Fruit fly (Drosophila melanogaster) whole organism, wandering third instar larva: ENCODE results near the gene CG12320.
A peak's percentile ranks its signal among the peaks of the same experiment; 100 is the strongest.

Experiments
- Abd-B ChIP-seq: fragments of >200 bp; optimal IDR thresholded peaks from 2 replicates; lab custom pipeline; 2017; ENCODE audit warnings: missing biosample characterization, missing genetic modification characterization
- CG32264 ChIP-seq: fragments of 200-800 bp; sonication (Bioruptor generic); optimal IDR thresholded peaks from 2 replicates; lab custom pipeline; 2016; ENCODE audit warnings: missing biosample characterization, missing genetic modification characterization
- CG9705 ChIP-seq: fragments of 200-800 bp; sonication (Bioruptor generic); optimal IDR thresholded peaks from 2 replicates; lab custom pipeline; 2018; ENCODE audit warnings: missing biosample characterization, mild to moderate bottlenecking, missing genetic modification characterization
- CrebA ChIP-seq: fragments of 200-800 bp; sonication (Bioruptor generic); optimal IDR thresholded peaks from 2 replicates; lab custom pipeline; 2016; ENCODE audit warnings: missing biosample characterization, mild to moderate bottlenecking, missing genetic modification characterization, borderline replicate concordance
- Dif ChIP-seq: fragments of 200-275, 200-300 bp; sonication (Bioruptor generic); optimal IDR thresholded peaks from 2 replicates; lab custom pipeline; 2018; ENCODE audit warnings: missing biosample characterization, missing genetic modification characterization; ENCODE audit not compliant: partially characterized antibody
- GATAd ChIP-seq: sonication (Bioruptor generic); optimal IDR thresholded peaks from 2 replicates; lab custom pipeline; 2016; ENCODE audit warnings: missing biosample characterization, missing genetic modification characterization
- HLH106 ChIP-seq: fragments of 200-800 bp; optimal IDR thresholded peaks from 3 replicates; lab custom pipeline; 2019; ENCODE audit warnings: missing biosample characterization, mild to moderate bottlenecking, missing genetic modification characterization, moderate library complexity
- Hnf4 ChIP-seq: fragments of 200-800 bp; sonication (Bioruptor generic); optimal IDR thresholded peaks from 2 replicates; lab custom pipeline; 2016; ENCODE audit warnings: missing biosample characterization, mild to moderate bottlenecking, missing genetic modification characterization
- Hr78 ChIP-seq: fragments of >200 bp; optimal IDR thresholded peaks from 2 replicates; lab custom pipeline; 2017; ENCODE audit warnings: missing biosample characterization, missing genetic modification characterization
- Hr83 ChIP-seq: fragments of 200-300 bp; sonication (Bioruptor generic); optimal IDR thresholded peaks from 2 replicates; lab custom pipeline; 2016; ENCODE audit warnings: missing biosample characterization, mild to moderate bottlenecking, missing genetic modification characterization, moderate library complexity; ENCODE audit not compliant: poor library complexity, severe bottlenecking
- Mio ChIP-seq: sonication (Bioruptor generic); optimal IDR thresholded peaks from 2 replicates; lab custom pipeline; 2016; ENCODE audit warnings: missing biosample characterization, missing genetic modification characterization
- N ChIP-seq: fragments of >200 bp; optimal IDR thresholded peaks from 2 replicates; lab custom pipeline; 2018; ENCODE audit warnings: missing biosample characterization, missing external identifiers, missing genetic modification characterization
- Sp1 ChIP-seq: fragments of 200-800 bp; sonication (Bioruptor generic); optimal IDR thresholded peaks from 3 replicates; lab custom pipeline; 2019; ENCODE audit warnings: missing biosample characterization, mild to moderate bottlenecking, missing genetic modification characterization, moderate library complexity
- brk ChIP-seq: fragments of 200-800 bp; sonication (Bioruptor generic); optimal IDR thresholded peaks from 2 replicates; lab custom pipeline; 2016; ENCODE audit warnings: missing biosample characterization, mild to moderate bottlenecking, missing genetic modification characterization
- dl ChIP-seq, 2 experiments: fragments of 175-275, 200-275 bp in 1 of 2; fragments of 200-275 bp in 1 of 2; sonication (Bioruptor generic); optimal IDR thresholded peaks; lab custom pipeline; 2018; ENCODE audit warnings: mild to moderate bottlenecking in 2 of 2, missing biosample characterization in 2 of 2, missing genetic modification characterization in 2 of 2, moderate library complexity in 2 of 2; ENCODE audit not compliant: partially characterized antibody in 2 of 2, insufficient read depth in 1 of 2
- dmrt93B ChIP-seq: fragments of 200-800 bp; sonication (Bioruptor generic); optimal IDR thresholded peaks from 2 replicates; lab custom pipeline; 2018; ENCODE audit warnings: missing biosample characterization, mild to moderate bottlenecking, missing genetic modification characterization
- dsf ChIP-seq: sonication (Bioruptor generic); optimal IDR thresholded peaks from 2 replicates; lab custom pipeline; 2016; ENCODE audit warnings: missing biosample characterization, missing genetic modification characterization, borderline replicate concordance
- foxo ChIP-seq, 2 experiments: fragments of 200-800 bp; sonication (Bioruptor generic); optimal IDR thresholded peaks; 2 replicates in 1 of 2; 3 replicates in 1 of 2; lab custom pipeline; 2016 to 2017; ENCODE audit warnings: missing biosample characterization in 2 of 2, missing genetic modification characterization in 2 of 2
- fru ChIP-seq: fragments of 200-800 bp; sonication (Bioruptor generic); optimal IDR thresholded peaks from 3 replicates; lab custom pipeline; 2016; ENCODE audit warnings: missing biosample characterization, mild to moderate bottlenecking, missing genetic modification characterization
- h ChIP-seq: fragments of 200-800 bp; sonication (Bioruptor generic); optimal IDR thresholded peaks from 3 replicates; lab custom pipeline; 2016; ENCODE audit warnings: missing biosample characterization, mild to moderate bottlenecking, missing genetic modification characterization
- jim ChIP-seq: fragments of 175-275, 200-325 bp; sonication (Bioruptor generic); optimal IDR thresholded peaks from 2 replicates; lab custom pipeline; 2016; ENCODE audit warnings: missing biosample characterization, mild to moderate bottlenecking, missing genetic modification characterization
- lola ChIP-seq: fragments of >200 bp; optimal IDR thresholded peaks from 2 replicates; lab custom pipeline; 2017; ENCODE audit warnings: missing biosample characterization, missing genetic modification characterization
- pan ChIP-seq: fragments of >200 bp; optimal IDR thresholded peaks from 2 replicates; lab custom pipeline; 2017
- psq ChIP-seq: fragments of 200-800 bp; sonication (Bioruptor generic); optimal IDR thresholded peaks from 3 replicates; lab custom pipeline; 2017; ENCODE audit warnings: missing biosample characterization, mild to moderate bottlenecking, missing genetic modification characterization, moderate library complexity
- rgr ChIP-seq: fragments of 200-800 bp; sonication (Bioruptor generic); optimal IDR thresholded peaks from 3 replicates; lab custom pipeline; 2016; ENCODE audit warnings: missing biosample characterization, mild to moderate bottlenecking, missing genetic modification characterization
- sage ChIP-seq: fragments of 200-800 bp; sonication (Bioruptor generic); optimal IDR thresholded peaks from 2 replicates; lab custom pipeline; 2016; ENCODE audit warnings: missing biosample characterization, mild to moderate bottlenecking, missing genetic modification characterization
- sv ChIP-seq: fragments of 200-800 bp; sonication (Bioruptor generic); optimal IDR thresholded peaks from 3 replicates; lab custom pipeline; 2016; ENCODE audit warnings: missing biosample characterization, missing genetic modification characterization
- tai ChIP-seq: sonication (Bioruptor generic); optimal IDR thresholded peaks from 2 replicates; lab custom pipeline; 2016; ENCODE audit warnings: missing biosample characterization, missing genetic modification characterization
- woc ChIP-seq: sonication (Bioruptor generic); optimal IDR thresholded peaks from 2 replicates; lab custom pipeline; 2016; ENCODE audit warnings: missing biosample characterization, mild to moderate bottlenecking, missing genetic modification characterization

Gene CG12320

dm6 chr3R:18234699-18235257, 17.8 kb downstream of the CG12320 start:
- TF ChIP-seq rgr: no peak
- TF ChIP-seq Hr78 (GFP tag; lab: Kevin White, UChicago): no peak
- no peak for TF ChIP-seq pan (lab: Kevin White, UChicago)

dm6 chr3R:18232187-18232586, 20.3 kb downstream of the CG12320 start:
- TF ChIP-seq brk (GFP tag; lab: Kevin White, UChicago): no peak
- no peak for TF ChIP-seq jim (GFP tag; lab: Kevin White, UChicago)
- no peak for TF ChIP-seq sv (GFP tag; lab: Kevin White, UChicago)
- TF ChIP-seq sage: no peak
- no peak for TF ChIP-seq dmrt93B
- no peak for TF ChIP-seq Hnf4 (GFP tag; lab: Kevin White, UChicago)
- TF ChIP-seq tai (GFP tag; lab: Kevin White, UChicago): no peak
- no peak for TF ChIP-seq psq (GFP tag; lab: Kevin White, UChicago)

dm6 chr3R:18230229-18230628, 22.3 kb downstream of the CG12320 start:
- TF ChIP-seq sv (GFP tag; lab: Kevin White, UChicago) (no peak), psq (GFP tag; lab: Kevin White, UChicago) (no peak), CrebA (no peak), tai (GFP tag; lab: Kevin White, UChicago) (no peak), rgr (no peak)

dm6 chr3R:18228713-18229222, 23.8 kb downstream of the CG12320 start:
- TF ChIP-seq rgr (peak; percentile 3), Dif (GFP tag; lab: Kevin White, UChicago) (no peak), GATAd (GFP tag; lab: Kevin White, UChicago) (no peak), dsf (GFP tag; lab: Kevin White, UChicago) (no peak), foxo (GFP tag; optimal IDR thresholded peaks at IDR 0.05; lab: Kevin White, UChicago) (peak in 1 of 2 experiments; percentile 9), lola (GFP tag; lab: Kevin White, UChicago) (no peak), Hnf4 (GFP tag; lab: Kevin White, UChicago) (no peak)

- TF ChIP-seq Abd-B (GFP tag; lab: Kevin White, UChicago) (no peak), dsf (GFP tag; lab: Kevin White, UChicago) (no peak), woc (GFP tag; lab: Kevin White, UChicago) (no peak), h (GFP tag; lab: Kevin White, UChicago) (no peak), CrebA (no peak), CG32264 (GFP tag; lab: Kevin White, UChicago) (no peak), Mio (GFP tag; lab: Kevin White, UChicago) (no peak), Hnf4 (GFP tag; lab: Kevin White, UChicago) (no peak), dmrt93B (no peak), HLH106 (no peak), N (GFP tag; lab: Kevin White, UChicago) (no peak), CG9705 (GFP tag; lab: Kevin White, UChicago) (no peak), sage (no peak), Hr83 (no peak), brk (GFP tag; lab: Kevin White, UChicago) (no peak), Sp1 (GFP tag; lab: Kevin White, UChicago) (no peak)
These were observed 25.1 kb downstream of the CG12320 start for dm6 chr3R:18227385-18227784.

dm6 chr3R:18226809-18227157, 25.8 kb downstream of the CG12320 start:
- TF ChIP-seq dmrt93B (no peak), Hr83 (no peak), Hnf4 (GFP tag; lab: Kevin White, UChicago) (no peak), dl (GFP tag; optimal IDR thresholded peaks at IDR 0.05; lab: Kevin White, UChicago; ENCODE audit: insufficient read depth in 1 of 2, partially characterized antibody in 2 of 2) (no peak), Hr78 (GFP tag; lab: Kevin White, UChicago) (no peak), fru (GFP tag; lab: Kevin White, UChicago) (no peak), Sp1 (GFP tag; lab: Kevin White, UChicago) (no peak), brk (GFP tag; lab: Kevin White, UChicago) (no peak), foxo (GFP tag; optimal IDR thresholded peaks at IDR 0.05; lab: Kevin White, UChicago) (no peak)
